Worm (Caenorhabditis elegans) whole organism, L4 larva: ENCODE data around the gene C06G1.1.
A peak's percentile ranks its signal among the peaks of the same experiment; 100 is the strongest.

Experiments used
- D1046.2 ChIP-seq: fragments of 200-800 bp; sonication (Bioruptor generic); IDR thresholded peaks from 2 replicates; pipeline ENCODE4 v1.3.6; 2022; ENCODE audit warnings: missing genetic modification characterization, missing compliant biosample characterization
- F37D6.2 ChIP-seq: sonication (generic microtip); optimal IDR thresholded peaks from 2 replicates; lab custom pipeline; 2016; ENCODE audit warnings: mild to moderate bottlenecking, missing genetic modification characterization, missing compliant biosample characterization
- T20F7.1 ChIP-seq: fragments of 200-800 bp; sonication (Bioruptor generic); optimal IDR thresholded peaks from 2 replicates; lab custom pipeline; 2018; ENCODE audit warnings: mild to moderate bottlenecking, missing genetic modification characterization, missing compliant biosample characterization
- Y105C5A.15 ChIP-seq: fragments of 200-800 bp; sonication (Bioruptor generic); IDR thresholded peaks from 2 replicates; pipeline ENCODE4 v1.3.6; 2022; ENCODE audit warnings: missing genetic modification characterization, missing compliant biosample characterization
- Y48G9A.11 ChIP-seq: fragments of 200-800 bp; sonication (Bioruptor generic); IDR thresholded peaks from 2 replicates; pipeline ENCODE4 v1.3.6; 2022; ENCODE audit warnings: missing genetic modification reagents, missing genetic modification characterization, missing compliant biosample characterization
- attf-4 ChIP-seq: sonication (generic microtip); optimal IDR thresholded peaks from 3 replicates; lab custom pipeline; 2017; ENCODE audit warnings: missing biosample characterization, missing genetic modification characterization
- ceh-28 ChIP-seq: fragments of 150-350 bp; optimal IDR thresholded peaks from 2 replicates; lab custom pipeline; 2014; ENCODE audit warnings: missing biosample characterization, missing genetic modification reagents, missing genetic modification characterization
- ceh-62 ChIP-seq: sonication (generic microtip); optimal IDR thresholded peaks from 2 replicates; lab custom pipeline; 2017; ENCODE audit warnings: missing biosample characterization, missing genetic modification characterization
- cey-2 ChIP-seq: sonication (generic microtip); optimal IDR thresholded peaks from 3 replicates; lab custom pipeline; 2017; ENCODE audit warnings: missing genetic modification characterization, mild to moderate bottlenecking, missing compliant biosample characterization, antibody characterized with exemption, borderline replicate concordance; ENCODE audit not compliant: insufficient read depth
- daf-16 ChIP-seq, 3 experiments: sonication (generic microtip); optimal IDR thresholded peaks; 2 replicates each; lab custom pipeline; 2016 to 2017; ENCODE audit warnings: missing genetic modification characterization in 3 of 3, missing genetic modification reagents in 3 of 3, mild to moderate bottlenecking in 2 of 3, missing compliant biosample characterization in 2 of 3, missing biosample characterization in 1 of 3, moderate library complexity in 1 of 3
- dmd-6 ChIP-seq: fragments of 200-800 bp; sonication (Bioruptor generic); IDR thresholded peaks from 2 replicates; pipeline ENCODE4 v1.3.6; 2022; ENCODE audit warnings: missing genetic modification reagents, missing genetic modification characterization, missing compliant biosample characterization
- dve-1 ChIP-seq: sonication (generic microtip); optimal IDR thresholded peaks from 2 replicates; lab custom pipeline; 2017; ENCODE audit warnings: antibody characterized with exemption, mild to moderate bottlenecking, missing genetic modification characterization, missing compliant biosample characterization; ENCODE audit not compliant: insufficient read depth
- egl-43 ChIP-seq: fragments of 200-800 bp; sonication (Bioruptor generic); IDR thresholded peaks from 2 replicates; pipeline ENCODE4 v1.3.6; 2022; ENCODE audit warnings: missing genetic modification reagents, missing genetic modification characterization, missing compliant biosample characterization
- gei-8 ChIP-seq: fragments of 200-800 bp; sonication (Bioruptor generic); optimal IDR thresholded peaks from 2 replicates; lab custom pipeline; 2018; ENCODE audit warnings: mild to moderate bottlenecking, missing genetic modification characterization, missing compliant biosample characterization
- hlh-11 ChIP-seq: fragments of 200-800 bp; sonication (Bioruptor generic); optimal IDR thresholded peaks from 2 replicates; lab custom pipeline; 2018; ENCODE audit warnings: mild to moderate bottlenecking, missing genetic modification characterization, missing compliant biosample characterization
- jun-1 ChIP-seq: fragments of 150-350 bp; optimal IDR thresholded peaks from 2 replicates; lab custom pipeline; 2014; ENCODE audit warnings: missing biosample characterization, missing genetic modification reagents, missing genetic modification characterization
- lim-7 ChIP-seq: fragments of 200-800 bp; sonication (Bioruptor generic); IDR thresholded peaks from 2 replicates; pipeline ENCODE4 v1.3.6; 2022; ENCODE audit warnings: missing genetic modification characterization, missing compliant biosample characterization
- lin-29 ChIP-seq: fragments of 200-800 bp; sonication (Bioruptor generic); IDR thresholded peaks from 2 replicates; pipeline ENCODE4 v1.3.6; 2022; ENCODE audit warnings: missing genetic modification reagents, missing genetic modification characterization, missing compliant biosample characterization
- lir-3 ChIP-seq: sonication (generic microtip); optimal IDR thresholded peaks from 2 replicates; lab custom pipeline; 2016; ENCODE audit warnings: mild to moderate bottlenecking, missing genetic modification characterization, missing compliant biosample characterization
- lsy-2 ChIP-seq, 2 experiments: fragments of 150-350 bp in 1 of 2; sonication (generic microtip) in 1 of 2; optimal IDR thresholded peaks; 2 replicates each; lab custom pipeline; 2014 to 2017; ENCODE audit warnings: missing biosample characterization in 2 of 2, missing genetic modification characterization in 2 of 2
- mdl-1 ChIP-seq, 2 experiments: fragments of 150-350 bp in 1 of 2; sonication (generic microtip) in 1 of 2; optimal IDR thresholded peaks; 2 replicates each; lab custom pipeline; 2014 to 2017; ENCODE audit warnings: missing biosample characterization in 2 of 2, missing genetic modification characterization in 2 of 2
- mxl-2 ChIP-seq: fragments of 200-800 bp; sonication (Bioruptor generic); conservative IDR thresholded peaks from 2 replicates; pipeline ENCODE4 v1.3.6; 2022; ENCODE audit warnings: missing genetic modification reagents, missing genetic modification characterization, missing compliant biosample characterization
- mxl-3 ChIP-seq: fragments of 200-800 bp; sonication (Bioruptor generic); optimal IDR thresholded peaks from 2 replicates; lab custom pipeline; 2018; ENCODE audit warnings: mild to moderate bottlenecking, missing genetic modification characterization, missing compliant biosample characterization
- nhr-102 ChIP-seq: sonication (generic microtip); optimal IDR thresholded peaks from 2 replicates; lab custom pipeline; 2016; ENCODE audit warnings: mild to moderate bottlenecking, missing genetic modification characterization, moderate library complexity, missing compliant biosample characterization
- nhr-111 ChIP-seq: fragments of 200-800 bp; sonication (Bioruptor generic); optimal IDR thresholded peaks from 2 replicates; lab custom pipeline; 2018; ENCODE audit warnings: mild to moderate bottlenecking, missing genetic modification characterization, missing compliant biosample characterization
- nhr-25 ChIP-seq: sonication (generic microtip); optimal IDR thresholded peaks from 2 replicates; lab custom pipeline; 2017; ENCODE audit warnings: missing genetic modification characterization, mild to moderate bottlenecking, missing compliant biosample characterization, antibody characterized with exemption, moderate library complexity, borderline replicate concordance; ENCODE audit not compliant: insufficient read depth
- nhr-28 ChIP-seq: fragments of 150-350 bp; optimal IDR thresholded peaks from 2 replicates; lab custom pipeline; 2014; ENCODE audit warnings: missing biosample characterization, missing genetic modification characterization
- nhr-48 ChIP-seq: sonication (generic microtip); optimal IDR thresholded peaks from 2 replicates; lab custom pipeline; 2016; ENCODE audit warnings: mild to moderate bottlenecking, missing genetic modification characterization, missing compliant biosample characterization
- nhr-6 ChIP-seq: fragments of 150-350 bp; optimal IDR thresholded peaks from 2 replicates; lab custom pipeline; 2014; ENCODE audit warnings: missing biosample characterization, missing genetic modification characterization
- pqm-1 ChIP-seq: sonication (generic microtip); optimal IDR thresholded peaks from 2 replicates; lab custom pipeline; 2017; ENCODE audit warnings: missing biosample characterization, missing genetic modification characterization
- rbr-2 ChIP-seq: sonication (generic microtip); optimal IDR thresholded peaks from 2 replicates; lab custom pipeline; 2016; ENCODE audit warnings: missing genotype, missing genetic modification characterization, missing compliant biosample characterization
- set-16 ChIP-seq: fragments of 200-800 bp; sonication (Bioruptor generic); IDR thresholded peaks from 2 replicates; pipeline ENCODE4 v1.3.6; 2022; ENCODE audit warnings: missing genetic modification reagents, missing genetic modification characterization, missing compliant biosample characterization
- snpc-4 ChIP-seq: fragments of 150-350 bp; optimal IDR thresholded peaks from 2 replicates; lab custom pipeline; 2014; ENCODE audit warnings: missing biosample characterization, missing genetic modification characterization
- spr-3 ChIP-seq: fragments of 200-800 bp; sonication (Bioruptor generic); optimal IDR thresholded peaks from 2 replicates; lab custom pipeline; 2018; ENCODE audit warnings: mild to moderate bottlenecking, missing genetic modification characterization, missing compliant biosample characterization
- unc-130 ChIP-seq: sonication (generic microtip); optimal IDR thresholded peaks from 2 replicates; lab custom pipeline; 2016; ENCODE audit warnings: missing genetic modification reagents, missing genetic modification characterization, missing compliant biosample characterization
- unc-62 ChIP-seq, 3 experiments: fragments of 150-350 bp in 1 of 3; sonication (generic microtip); optimal IDR thresholded peaks in 2 of 3; peaks in 1 of 3; 1 replicate in 1 of 3; 2 replicates in 2 of 3; lab custom pipeline; 2014 to 2017; ENCODE audit warnings: missing biosample characterization in 3 of 3, missing genetic modification characterization in 3 of 3, missing genetic modification reagents in 3 of 3, missing genotype in 1 of 3
- ztf-11 ChIP-seq: fragments of 150-350 bp; optimal IDR thresholded peaks from 2 replicates; lab custom pipeline; 2014; ENCODE audit warnings: missing biosample characterization, missing genetic modification characterization
- ztf-7 ChIP-seq: fragments of 150-350 bp; optimal IDR thresholded peaks from 2 replicates; lab custom pipeline; 2014; ENCODE audit warnings: missing biosample characterization, missing genetic modification characterization

Gene C06G1.1

ce11 chrX:16643246-16643645 is 10.1 kb downstream of the C06G1.1 start:
- TF ChIP-seq snpc-4 (no peak), cey-2 (tag; lab: Kevin White, UChicago) (no peak), nhr-102 (no peak), lim-7 (GFP tag; lab: Robert Waterston, UW) (0 out of 2 replicates have a peak, but pooled peaks have one; percentile 48), F37D6.2 (tag; lab: Kevin White, UChicago) (no peak), mdl-1 (tag; optimal IDR thresholded peaks at IDR 0.05; lab: Kevin White, UChicago) (no peak), D1046.2 (GFP tag; lab: Robert Waterston, UW) (no peak), dmd-6 (GFP tag; lab: Robert Waterston, UW) (no peak), set-16 (GFP tag; lab: Robert Waterston, UW) (peak; percentile 96), lsy-2 (tag; optimal IDR thresholded peaks at IDR 0.05; lab: Kevin White, UChicago) (no peak), egl-43 (GFP tag; lab: Robert Waterston, UW) (peak; percentile 70; the same call in 1 of the 2 replicates)

DNA sequence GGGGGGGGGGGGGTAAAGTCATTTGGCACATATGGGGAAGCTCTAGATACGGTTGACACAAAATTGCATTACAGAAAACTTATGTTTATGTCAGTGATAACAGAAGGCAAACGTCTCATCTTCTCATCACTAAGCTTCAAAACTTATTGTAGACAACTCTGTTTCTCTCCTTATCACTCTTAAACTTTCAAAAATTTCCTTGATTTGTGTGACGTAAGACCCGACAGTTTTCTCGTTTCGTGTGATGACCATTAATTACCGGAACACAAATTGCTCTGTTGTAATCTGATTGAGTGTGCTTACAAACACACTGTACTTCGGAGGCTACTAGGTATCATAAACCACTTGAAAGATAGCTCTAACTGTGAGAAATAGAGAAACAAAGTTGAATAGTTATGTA is 11.7 kb downstream of the C06G1.1 start:
- TF ChIP-seq nhr-102 (no peak), nhr-28 (tag; lab: Kevin White, UChicago) (peak; percentile 62), Y105C5A.15 (no peak), ztf-11 (tag; lab: Kevin White, UChicago) (no peak), lir-3 (tag; lab: Kevin White, UChicago) (no peak), jun-1 (tag; lab: Kevin White, UChicago) (no peak), D1046.2 (GFP tag; lab: Robert Waterston, UW) (no peak), ceh-28 (tag; lab: Kevin White, UChicago) (no peak), nhr-25 (tag; lab: Kevin White, UChicago) (no peak), hlh-11 (tag; lab: Kevin White, UChicago) (peak; percentile 51), dve-1 (peak; percentile 69), Y48G9A.11 (GFP tag; lab: Robert Waterston, UW) (no peak), cey-2 (tag; lab: Kevin White, UChicago) (no peak), gei-8 (GFP tag; lab: Kevin White, UChicago) (no peak), daf-16 (GFP tag; optimal IDR thresholded peaks at IDR 0.05; lab: Kevin White, UChicago) (no peak), daf-16 (tag; optimal IDR thresholded peaks at IDR 0.05; lab: Kevin White, UChicago) (peak; percentile 72), lin-29 (GFP tag; lab: Robert Waterston, UW) (no peak), egl-43 (GFP tag; lab: Robert Waterston, UW) (no peak), spr-3 (GFP tag; lab: Kevin White, UChicago) (no peak), unc-130 (GFP tag; lab: Kevin White, UChicago) (no peak), nhr-48 (peak; percentile 7), pqm-1 (peak; percentile 60), T20F7.1 (no peak), dmd-6 (GFP tag; lab: Robert Waterston, UW) (peak; percentile 67), unc-62 (GFP tag; optimal IDR thresholded peaks at IDR 0.05 in 1 of 2; lab: Kevin White, UChicago) (peak in 1 of 2 experiments; percentile 33), unc-62 (tag; optimal IDR thresholded peaks at IDR 0.05; lab: Kevin White, UChicago) (no peak), set-16 (GFP tag; lab: Robert Waterston, UW) (no peak)

DNA sequence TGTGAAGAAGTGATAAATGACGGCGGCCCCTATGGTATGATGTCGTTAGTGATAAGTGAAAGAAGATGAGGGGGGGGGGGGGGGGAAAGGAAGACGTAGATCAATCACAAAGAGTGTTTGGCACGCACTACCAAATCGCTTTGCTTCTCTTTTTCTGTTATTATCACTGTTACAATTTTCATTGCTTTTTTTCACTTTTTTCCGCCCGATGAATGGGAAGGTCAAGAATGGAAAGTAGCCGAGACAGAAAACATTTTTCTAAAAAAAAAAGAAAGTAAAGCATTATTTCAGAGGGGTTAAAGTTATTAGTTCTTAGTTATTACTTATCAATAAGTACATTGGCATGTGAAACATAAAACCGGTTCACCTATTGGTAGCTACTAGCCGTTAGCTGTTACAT is 14.1 kb downstream of the C06G1.1 start:
- TF ChIP-seq nhr-28 (tag; lab: Kevin White, UChicago) (peak; percentile 9), ceh-62 (tag; lab: Kevin White, UChicago) (no peak), hlh-11 (tag; lab: Kevin White, UChicago) (peak; percentile 35), jun-1 (tag; lab: Kevin White, UChicago) (no peak), mxl-3 (peak; percentile 42)

ce11 chrX:16648773-16649172 is 15.6 kb downstream of the C06G1.1 start:
- TF ChIP-seq nhr-6 (tag; lab: Kevin White, UChicago) (no peak), attf-4 (tag; lab: Kevin White, UChicago) (no peak), gei-8 (GFP tag; lab: Kevin White, UChicago) (no peak), mxl-3 (no peak), F37D6.2 (tag; lab: Kevin White, UChicago) (no peak), nhr-111 (no peak), dmd-6 (GFP tag; lab: Robert Waterston, UW) (no peak), mxl-2 (GFP tag; lab: Robert Waterston, UW) (no peak), ztf-7 (no peak), rbr-2 (tag; lab: Kevin White, UChicago) (no peak)
